In the genomic region with DNA sequence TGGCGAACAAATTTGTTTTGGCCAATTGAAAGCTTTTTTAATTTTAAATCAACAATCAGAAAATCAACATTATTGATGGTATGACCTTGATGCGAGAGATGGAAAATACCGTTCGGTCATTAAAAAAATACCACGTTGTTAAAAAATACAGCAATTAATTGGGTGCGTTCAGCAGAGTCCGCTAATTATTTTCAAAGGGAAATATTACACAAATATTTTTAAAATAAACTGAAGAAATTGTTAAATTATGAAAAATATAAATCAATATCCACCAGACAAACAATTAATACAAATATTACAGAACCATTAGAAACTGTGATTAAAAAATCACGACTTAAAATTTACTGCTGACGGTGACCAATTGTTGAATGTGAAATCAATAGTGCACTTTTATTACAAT, we compare ENCODE assay signal across 1 fruit fly cellular context.
TF ChIP-seq lines count a peak whose summit lies in the region.

A gene (minus strand): TSS at position 101 of the 400 bp plus-strand sequence.

TF ChIP-seq in whole organism, embryonic, 481 proteins besides CTCF, POLR2A, EP300 and RAD21 (continued from another document and continues in another):
- peak; percentile 87 for TF ChIP-seq CG10267 (tag; optimal IDR thresholded peaks at IDR 0.05; lab: Kevin White, UChicago)
- TF ChIP-seq Ets65A (GFP tag; lab: Kevin White, UChicago) = peak; percentile 90
- TF ChIP-seq NK7.1 (GFP tag; optimal IDR thresholded peaks at IDR 0.05; lab: Kevin White, UChicago) = peak; percentile 48
- TF ChIP-seq cad (GFP tag; optimal IDR thresholded peaks at IDR 0.05; lab: Kevin White, UChicago) = no peak
- peak; percentile 16 for TF ChIP-seq Sry-δ (GFP tag; optimal IDR thresholded peaks at IDR 0.05; lab: Kevin White, UChicago)
- TF ChIP-seq tup (GFP tag; optimal IDR thresholded peaks at IDR 0.05; lab: Kevin White, UChicago) = peak; percentile 24
- peak; percentile 56 for TF ChIP-seq CG17912 (GFP tag; optimal IDR thresholded peaks at IDR 0.05; lab: Kevin White, UChicago)
- TF ChIP-seq CG11456 (GFP tag; IDR thresholded peaks at IDR 0.05; lab: Robert Waterston, UW) = peak; percentile 92
- TF ChIP-seq Sry-β (GFP tag; optimal IDR thresholded peaks at IDR 0.05; lab: Kevin White, UChicago) = no peak
- peak; percentile 92 for TF ChIP-seq Aef1 (GFP tag; IDR thresholded peaks at IDR 0.05; lab: Robert Waterston, UW)
- TF ChIP-seq lov (optimal IDR thresholded peaks at IDR 0.05; lab: Kevin White, UChicago) = no peak
- peak; percentile 79; the same call in 2 of the 3 replicates for TF ChIP-seq lov (GFP tag; IDR thresholded peaks at IDR 0.05; lab: Robert Waterston, UW)
- TF ChIP-seq ken (GFP tag; IDR thresholded peaks at IDR 0.05; lab: Robert Waterston, UW) = peak; percentile 92
- peak; percentile 64 for TF ChIP-seq Lhr (GFP tag; optimal IDR thresholded peaks at IDR 0.05; lab: Kevin White, UChicago)
- no peak for TF ChIP-seq hb (GFP tag; IDR thresholded peaks at IDR 0.05; lab: Robert Waterston, UW; ENCODE audit: partially characterized antibody)
- peak; percentile 55 for TF ChIP-seq slou (GFP tag; optimal IDR thresholded peaks at IDR 0.05; lab: Kevin White, UChicago)
- TF ChIP-seq gcm (GFP tag; optimal IDR thresholded peaks at IDR 0.05; lab: Kevin White, UChicago) = peak; percentile 92
- no peak for TF ChIP-seq sd (tag; optimal IDR thresholded peaks at IDR 0.05; lab: Kevin White, UChicago)
- no peak for TF ChIP-seq eve (GFP tag; optimal IDR thresholded peaks at IDR 0.05; lab: Kevin White, UChicago)
- peak; percentile 60 for TF ChIP-seq schlank (tag; optimal IDR thresholded peaks at IDR 0.05; lab: Kevin White, UChicago)
- peak; percentile 33 for TF ChIP-seq Dp (GFP tag; optimal IDR thresholded peaks at IDR 0.05; lab: Kevin White, UChicago)
- peak; percentile 77 for TF ChIP-seq Bteb2 (GFP tag; optimal IDR thresholded peaks at IDR 0.05; lab: Kevin White, UChicago)
- peak; percentile 96 for TF ChIP-seq phol (tag; optimal IDR thresholded peaks at IDR 0.05; lab: Kevin White, UChicago)
- no peak; the same call in 1 of the 2 replicates for TF ChIP-seq Scr (GFP tag; IDR thresholded peaks at IDR 0.05; lab: Robert Waterston, UW; ENCODE audit: partially characterized antibody)
- TF ChIP-seq emc (GFP tag; optimal IDR thresholded peaks at IDR 0.05; lab: Kevin White, UChicago) = peak; percentile 42
- TF ChIP-seq Neu2 (GFP tag; optimal IDR thresholded peaks at IDR 0.05; lab: Kevin White, UChicago; ENCODE audit: borderline replicate concordance) = no peak
- TF ChIP-seq corto (GFP tag; optimal IDR thresholded peaks at IDR 0.05; lab: Kevin White, UChicago) = peak; percentile 57
- peak; percentile 86 for TF ChIP-seq CG11093 (GFP tag; IDR thresholded peaks at IDR 0.05; lab: Robert Waterston, UW)
- peak; percentile 91 for TF ChIP-seq CG18599 (GFP tag; optimal IDR thresholded peaks at IDR 0.05; lab: Kevin White, UChicago)
- peak; percentile 38 for TF ChIP-seq disco-r (GFP tag; optimal IDR thresholded peaks at IDR 0.05; lab: Kevin White, UChicago)
- TF ChIP-seq CG8281 (tag; optimal IDR thresholded peaks at IDR 0.05; lab: Kevin White, UChicago) = peak; percentile 75
- TF ChIP-seq ranshi (GFP tag; IDR thresholded peaks at IDR 0.05; lab: Robert Waterston, UW) = peak; percentile 95
- TF ChIP-seq H15 (GFP tag; IDR thresholded peaks at IDR 0.05; lab: Robert Waterston, UW) = peak; percentile 91
- no peak for TF ChIP-seq CG7745 (tag; optimal IDR thresholded peaks at IDR 0.05; lab: Kevin White, UChicago)
- peak; percentile 76 for TF ChIP-seq CrebB (tag; optimal IDR thresholded peaks at IDR 0.05; lab: Kevin White, UChicago)
- TF ChIP-seq pb (GFP tag; optimal IDR thresholded peaks at IDR 0.05; lab: Kevin White, UChicago) = no peak
- TF ChIP-seq CG4424 (GFP tag; optimal IDR thresholded peaks at IDR 0.05; lab: Kevin White, UChicago) = peak; percentile 91
- TF ChIP-seq seq (GFP tag; IDR thresholded peaks at IDR 0.05; lab: Robert Waterston, UW) = peak; percentile 89
- peak; percentile 74 for TF ChIP-seq CG13624 (GFP tag; optimal IDR thresholded peaks at IDR 0.05; lab: Kevin White, UChicago)
- peak; percentile 59 for TF ChIP-seq CG3065 (GFP tag; optimal IDR thresholded peaks at IDR 0.05; lab: Kevin White, UChicago)
- peak; percentile 68 for TF ChIP-seq stwl (tag; optimal IDR thresholded peaks at IDR 0.05; lab: Kevin White, UChicago)
- TF ChIP-seq al (GFP tag; IDR thresholded peaks at IDR 0.05; lab: Robert Waterston, UW) = peak; percentile 93
- peak; percentile 78 for TF ChIP-seq pho (GFP tag; optimal IDR thresholded peaks at IDR 0.05; lab: Kevin White, UChicago)
- peak; percentile 94 for TF ChIP-seq CG12659 (GFP tag; optimal IDR thresholded peaks at IDR 0.05; lab: Kevin White, UChicago)
- peak; percentile 64 for TF ChIP-seq Mad (GFP tag; optimal IDR thresholded peaks at IDR 0.05; lab: Kevin White, UChicago)
- no peak; the same call in 1 of the 2 replicates for TF ChIP-seq Dip2 (GFP tag; IDR thresholded peaks at IDR 0.05; lab: Robert Waterston, UW)
- peak; percentile 93 for TF ChIP-seq CG15696 (tag; optimal IDR thresholded peaks at IDR 0.05; lab: Kevin White, UChicago)
- TF ChIP-seq CG10543 (GFP tag; optimal IDR thresholded peaks at IDR 0.05; lab: Kevin White, UChicago) = peak; percentile 66
- peak; percentile 90 for TF ChIP-seq NFAT (GFP tag; IDR thresholded peaks at IDR 0.05; lab: Robert Waterston, UW)
- TF ChIP-seq fd102C (GFP tag; optimal IDR thresholded peaks at IDR 0.05; lab: Kevin White, UChicago) = peak; percentile 6
- peak; percentile 75; the same call in 2 of the 3 replicates for TF ChIP-seq otp (GFP tag; IDR thresholded peaks at IDR 0.05; lab: Robert Waterston, UW)
- TF ChIP-seq Rx (GFP tag; IDR thresholded peaks at IDR 0.05; lab: Robert Waterston, UW) = peak; percentile 91
- peak; percentile 66; the same call in 1 of the 2 replicates for TF ChIP-seq CG43689 (GFP tag; IDR thresholded peaks at IDR 0.05; lab: Robert Waterston, UW)
- TF ChIP-seq Bdp1 (GFP tag; optimal IDR thresholded peaks at IDR 0.05; lab: Kevin White, UChicago) = peak; percentile 29
- TF ChIP-seq ap (GFP tag; IDR thresholded peaks at IDR 0.05; lab: Robert Waterston, UW) = peak; percentile 83
- TF ChIP-seq CG30431 (GFP tag; optimal IDR thresholded peaks at IDR 0.05; lab: Kevin White, UChicago) = peak; percentile 57
- TF ChIP-seq NfI (GFP tag; optimal IDR thresholded peaks at IDR 0.05; lab: Kevin White, UChicago) = peak; percentile 88
- peak; percentile 77 for TF ChIP-seq CG15514 (GFP tag; optimal IDR thresholded peaks at IDR 0.05; lab: Kevin White, UChicago)
- peak; percentile 87 for TF ChIP-seq chm (GFP tag; IDR thresholded peaks at IDR 0.05; lab: Robert Waterston, UW)
- peak; percentile 95 for TF ChIP-seq CG10147 (GFP tag; optimal IDR thresholded peaks at IDR 0.05; lab: Kevin White, UChicago)
- TF ChIP-seq h (optimal IDR thresholded peaks at IDR 0.05; lab: Kevin White, UChicago) = no peak
- peak; percentile 96 for TF ChIP-seq vvl (GFP tag; IDR thresholded peaks at IDR 0.05; lab: Robert Waterston, UW)
- TF ChIP-seq CG1792 (GFP tag; optimal IDR thresholded peaks at IDR 0.05; lab: Kevin White, UChicago) = peak; percentile 39
- peak; percentile 90 for TF ChIP-seq MBD-R2 (GFP tag; IDR thresholded peaks at IDR 0.05; lab: Robert Waterston, UW)
- peak; percentile 93 for TF ChIP-seq lab (GFP tag; optimal IDR thresholded peaks at IDR 0.05; lab: Kevin White, UChicago)
- TF ChIP-seq Side (GFP tag; optimal IDR thresholded peaks at IDR 0.05; lab: Kevin White, UChicago) = peak; percentile 38
- peak; percentile 43 for TF ChIP-seq CG10274 (GFP tag; optimal IDR thresholded peaks at IDR 0.05; lab: Kevin White, UChicago)
- TF ChIP-seq CG13296 (GFP tag; optimal IDR thresholded peaks at IDR 0.05; lab: Kevin White, UChicago) = peak; percentile 92
- no peak for TF ChIP-seq CG10431 (GFP tag; optimal IDR thresholded peaks at IDR 0.05; lab: Kevin White, UChicago)
- TF ChIP-seq pita (GFP tag; optimal IDR thresholded peaks at IDR 0.05; lab: Kevin White, UChicago) = no peak
- TF ChIP-seq toy (GFP tag; IDR thresholded peaks at IDR 0.05; lab: Robert Waterston, UW) = peak; percentile 87
- TF ChIP-seq trem (tag; optimal IDR thresholded peaks at IDR 0.05; lab: Kevin White, UChicago) = peak; percentile 93
- peak in 1 of 3 experiments; percentile 90 for TF ChIP-seq lola (GFP tag; optimal IDR thresholded peaks at IDR 0.05; lab: Kevin White, UChicago)
- peak; percentile 51 for TF ChIP-seq psq (GFP tag; optimal IDR thresholded peaks at IDR 0.05; lab: Kevin White, UChicago)
- TF ChIP-seq CG9437 (GFP tag; optimal IDR thresholded peaks at IDR 0.05; lab: Kevin White, UChicago) = peak; percentile 82
- peak; percentile 46 to 74 for TF ChIP-seq chif (GFP tag; optimal IDR thresholded peaks at IDR 0.05; lab: Kevin White, UChicago)
- no peak for TF ChIP-seq Optix (GFP tag; IDR thresholded peaks at IDR 0.05; lab: Robert Waterston, UW)
- TF ChIP-seq CG5180 (GFP tag; optimal IDR thresholded peaks at IDR 0.05; lab: Kevin White, UChicago) = peak; percentile 74
- TF ChIP-seq danr (GFP tag; IDR thresholded peaks at IDR 0.05; lab: Robert Waterston, UW) = peak; percentile 86
- TF ChIP-seq CG9609 (GFP tag; optimal IDR thresholded peaks at IDR 0.05; lab: Kevin White, UChicago) = peak; percentile 61
- TF ChIP-seq ato (GFP tag; IDR thresholded peaks at IDR 0.05; lab: Robert Waterston, UW; ENCODE audit: partially characterized antibody) = no peak
- peak; percentile 86 for TF ChIP-seq Hr3 (GFP tag; optimal IDR thresholded peaks at IDR 0.05; lab: Kevin White, UChicago)
- no peak for TF ChIP-seq knrl (GFP tag; IDR thresholded peaks at IDR 0.05; lab: Robert Waterston, UW; ENCODE audit: partially characterized antibody)
- peak; percentile 97 for TF ChIP-seq nmo (GFP tag; optimal IDR thresholded peaks at IDR 0.05; lab: Kevin White, UChicago)
- TF ChIP-seq CHES-1-like (GFP tag; optimal IDR thresholded peaks at IDR 0.05; lab: Kevin White, UChicago) = peak; percentile 52
- no peak for TF ChIP-seq usp (GFP tag; optimal IDR thresholded peaks at IDR 0.05; lab: Kevin White, UChicago)
- TF ChIP-seq sc (optimal IDR thresholded peaks at IDR 0.05; lab: Kevin White, UChicago) = no peak
- TF ChIP-seq sc (GFP tag; optimal IDR thresholded peaks at IDR 0.05; lab: Kevin White, UChicago) = peak; percentile 44
- TF ChIP-seq exex (tag; optimal IDR thresholded peaks at IDR 0.05; lab: Kevin White, UChicago) = peak; percentile 85
- TF ChIP-seq PHDP (tag; optimal IDR thresholded peaks at IDR 0.05; lab: Kevin White, UChicago) = peak; percentile 94
- TF ChIP-seq CG2889 (GFP tag; IDR thresholded peaks at IDR 0.05; lab: Robert Waterston, UW) = peak; percentile 90
- TF ChIP-seq lmd (GFP tag; IDR thresholded peaks at IDR 0.05; lab: Robert Waterston, UW) = peak; percentile 96
- TF ChIP-seq cas (GFP tag; IDR thresholded peaks at IDR 0.05; lab: Robert Waterston, UW) = peak; percentile 93
- TF ChIP-seq peb (GFP tag; IDR thresholded peaks at IDR 0.05; lab: Robert Waterston, UW) = peak; percentile 83
- peak; percentile 75 for TF ChIP-seq ewg (GFP tag; optimal IDR thresholded peaks at IDR 0.05; lab: Kevin White, UChicago)
- TF ChIP-seq gce (GFP tag; IDR thresholded peaks at IDR 0.05; lab: Robert Waterston, UW) = peak; percentile 85
- TF ChIP-seq CG14965 (GFP tag; optimal IDR thresholded peaks at IDR 0.05; lab: Kevin White, UChicago; ENCODE audit: borderline replicate concordance) = no peak
- peak; percentile 84 for TF ChIP-seq CG17385 (GFP tag; optimal IDR thresholded peaks at IDR 0.05; lab: Kevin White, UChicago)
- peak; percentile 68 for TF ChIP-seq zfh2 (GFP tag; optimal IDR thresholded peaks at IDR 0.05; lab: Kevin White, UChicago)
- peak; percentile 92 for TF ChIP-seq Blimp-1 (GFP tag; optimal IDR thresholded peaks at IDR 0.05; lab: Kevin White, UChicago)
- TF ChIP-seq Spps (tag; optimal IDR thresholded peaks at IDR 0.05; lab: Kevin White, UChicago) = peak; percentile 88
- TF ChIP-seq CG7963 (GFP tag; IDR thresholded peaks at IDR 0.05; lab: Robert Waterston, UW; ENCODE audit: partially characterized antibody) = no peak
- peak; percentile 55 for TF ChIP-seq cato (GFP tag; optimal IDR thresholded peaks at IDR 0.05; lab: Kevin White, UChicago; ENCODE audit: borderline replicate concordance)
- TF ChIP-seq CG34422 (GFP tag; IDR thresholded peaks at IDR 0.05; lab: Robert Waterston, UW) = peak; percentile 96
- TF ChIP-seq CG12769 (tag; optimal IDR thresholded peaks at IDR 0.05; lab: Kevin White, UChicago) = no peak
- peak; percentile 90 for TF ChIP-seq Fer1 (GFP tag; optimal IDR thresholded peaks at IDR 0.05; lab: Kevin White, UChicago)
- peak; percentile 26 for TF ChIP-seq Myb (GFP tag; optimal IDR thresholded peaks at IDR 0.05; lab: Kevin White, UChicago)
- peak; percentile 97 for TF ChIP-seq gem (tag; optimal IDR thresholded peaks at IDR 0.05; lab: Kevin White, UChicago)
- TF ChIP-seq CG2202 (tag; optimal IDR thresholded peaks at IDR 0.05; lab: Kevin White, UChicago) = peak; percentile 64
- TF ChIP-seq org-1 (GFP tag; optimal IDR thresholded peaks at IDR 0.05; lab: Kevin White, UChicago) = peak; percentile 69
- no peak for TF ChIP-seq mld (GFP tag; IDR thresholded peaks at IDR 0.05; lab: Robert Waterston, UW; ENCODE audit: partially characterized antibody)
- TF ChIP-seq CG33557 (GFP tag; optimal IDR thresholded peaks at IDR 0.05; lab: Kevin White, UChicago) = peak; percentile 85
- peak; percentile 90 for TF ChIP-seq bcd (GFP tag; optimal IDR thresholded peaks at IDR 0.05; lab: Kevin White, UChicago)
- TF ChIP-seq CG16813 (GFP tag; IDR thresholded peaks at IDR 0.05; lab: Robert Waterston, UW; ENCODE audit: partially characterized antibody) = no peak
- peak; percentile 94 for TF ChIP-seq zen (tag; optimal IDR thresholded peaks at IDR 0.05; lab: Kevin White, UChicago)
- peak; percentile 94 for TF ChIP-seq H2.0 (GFP tag; IDR thresholded peaks at IDR 0.05; lab: Robert Waterston, UW)
- peak; percentile 12 for TF ChIP-seq eyg (GFP tag; optimal IDR thresholded peaks at IDR 0.05; lab: Kevin White, UChicago)
- peak; percentile 94 for TF ChIP-seq Awh (GFP tag; IDR thresholded peaks at IDR 0.05; lab: Robert Waterston, UW)
- TF ChIP-seq CG9797 (GFP tag; optimal IDR thresholded peaks at IDR 0.05; lab: Kevin White, UChicago) = peak; percentile 47
- no peak for TF ChIP-seq yki (optimal IDR thresholded peaks at IDR 0.05; lab: Kevin White, UChicago)
- TF ChIP-seq CG30020 (tag; optimal IDR thresholded peaks at IDR 0.05; lab: Kevin White, UChicago) = peak; percentile 77
- peak; percentile 90 for TF ChIP-seq CG11247 (GFP tag; IDR thresholded peaks at IDR 0.05; lab: Robert Waterston, UW)
- peak; percentile 92 for TF ChIP-seq HmgZ (tag; optimal IDR thresholded peaks at IDR 0.05; lab: Kevin White, UChicago)
- peak; percentile 73 for TF ChIP-seq CG3838 (GFP tag; optimal IDR thresholded peaks at IDR 0.05; lab: Kevin White, UChicago)
- peak; percentile 74 for TF ChIP-seq ems (GFP tag; optimal IDR thresholded peaks at IDR 0.05; lab: Kevin White, UChicago)
- TF ChIP-seq CG8924 (tag; optimal IDR thresholded peaks at IDR 0.05; lab: Kevin White, UChicago) = peak; percentile 93
